Worm (Caenorhabditis elegans): ENCODE measurements around the gene osta-3.

The osta-3 gene

DNA sequence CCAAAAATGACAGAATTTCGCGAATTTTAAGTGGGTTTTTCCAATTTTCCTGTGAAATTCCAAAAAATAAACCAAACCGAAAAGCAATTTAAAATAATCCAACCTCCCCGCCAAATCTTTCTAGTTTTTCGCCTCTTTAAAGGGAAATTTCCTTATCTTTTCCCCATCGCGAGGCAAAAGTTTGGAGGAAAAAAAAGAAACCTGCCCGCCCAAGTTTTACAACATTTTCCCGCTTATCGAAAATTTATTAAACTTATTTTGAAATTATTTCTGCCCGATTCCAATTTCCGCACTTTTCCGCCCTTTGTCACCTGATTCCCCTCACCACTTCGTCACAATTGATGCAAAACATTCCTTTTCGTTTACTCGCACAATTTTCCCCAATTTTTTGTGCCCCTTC is at the start of gene osta-3:
osta-3 (plus strand) TSS at position 301 of the 400 bp plus-strand sequence.
- TF ChIP-seq nhr-77 (tag; optimal IDR thresholded peaks at IDR 0.05) (no peak), nhr-12 (tag; optimal IDR thresholded peaks at IDR 0.05) (no peak), crh-2 (tag; optimal IDR thresholded peaks at IDR 0.05) (no peak), dmd-4 (tag; optimal IDR thresholded peaks at IDR 0.05) (no peak), mab-5 (tag; optimal IDR thresholded peaks at IDR 0.05) (no peak), alr-1 (tag; optimal IDR thresholded peaks at IDR 0.05) (no peak), ceh-82 (tag; optimal IDR thresholded peaks at IDR 0.05) (no peak), ZK546.5 (tag; optimal IDR thresholded peaks at IDR 0.05) (no peak), Y55F3AM.14 (GFP tag; optimal IDR thresholded peaks at IDR 0.05) (no peak), aly-2 (tag; optimal IDR thresholded peaks at IDR 0.05) (no peak), ztf-4 (tag; optimal IDR thresholded peaks at IDR 0.05) (no peak), mdl-1 (tag; optimal IDR thresholded peaks at IDR 0.05) (no peak)

DNA sequence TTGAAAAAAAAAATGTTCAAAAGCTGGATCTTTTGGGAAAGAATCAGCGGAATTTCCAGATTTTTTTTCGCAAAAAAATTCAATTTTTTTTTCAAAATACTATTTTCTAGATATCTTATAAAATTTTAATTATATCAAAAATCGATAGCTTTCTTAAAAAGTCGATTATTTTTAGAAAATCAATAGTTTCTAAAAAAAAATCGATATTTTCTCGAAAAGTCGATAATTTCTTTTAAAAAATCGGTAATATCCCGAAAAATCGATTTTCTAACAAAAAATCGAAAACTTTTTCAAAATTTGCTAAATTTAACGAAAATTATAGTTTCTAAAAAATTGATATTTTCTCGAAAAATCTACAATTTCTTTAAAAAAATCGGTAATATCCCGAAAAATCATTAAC is 43.5 kb upstream of the osta-3 start:
- TF ChIP-seq mab-5 (tag; optimal IDR thresholded peaks at IDR 0.05) (no peak), blmp-1 (tag; optimal IDR thresholded peaks at IDR 0.05; ENCODE audit: insufficient read depth) (no peak), ztf-1 (GFP tag; conservative IDR thresholded peaks at IDR 0.05) (no peak), lin-13 (GFP tag; optimal IDR thresholded peaks at IDR 0.05) (no peak), ama-1 (optimal IDR thresholded peaks at IDR 0.05) (no peak), gmeb-1 (tag; optimal IDR thresholded peaks at IDR 0.05) (no peak), ztf-11 (tag; optimal IDR thresholded peaks at IDR 0.05) (no peak), unc-39 (tag; optimal IDR thresholded peaks at IDR 0.05) (no peak), nhr-6 (tag; optimal IDR thresholded peaks at IDR 0.05) (no peak), nhr-77 (tag; optimal IDR thresholded peaks at IDR 0.05) (no peak), lin-11 (tag; optimal IDR thresholded peaks at IDR 0.05) (no peak), mbf-1 (tag; optimal IDR thresholded peaks at IDR 0.05) (no peak), nhr-12 (tag; optimal IDR thresholded peaks at IDR 0.05) (no peak)

DNA sequence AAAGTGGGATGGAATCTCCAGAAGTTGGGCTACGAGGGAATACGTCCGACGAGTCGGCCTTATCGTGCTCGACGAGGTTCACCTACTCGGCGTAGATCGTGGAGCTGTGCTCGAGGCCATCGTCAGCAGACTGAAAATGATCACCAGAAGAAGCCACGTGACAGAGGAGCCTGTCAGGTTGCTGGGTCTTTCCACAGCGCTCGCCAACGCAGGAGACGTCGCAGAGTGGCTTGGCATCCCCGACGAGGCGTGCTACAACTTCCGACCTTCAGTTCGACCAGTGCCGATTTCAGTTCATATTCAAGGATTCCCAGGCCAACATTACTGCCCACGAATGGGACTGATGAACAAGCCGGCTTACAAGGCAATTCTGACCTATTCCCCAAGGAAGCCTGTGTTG is 41.2 kb upstream of the osta-3 start:
- TF ChIP-seq ceh-82 (tag; optimal IDR thresholded peaks at IDR 0.05) (no peak), sma-9 (GFP tag; optimal IDR thresholded peaks at IDR 0.05) (no peak), sma-9 (tag; optimal IDR thresholded peaks at IDR 0.05) (no peak), unc-39 (tag; optimal IDR thresholded peaks at IDR 0.05) (no peak)

DNA sequence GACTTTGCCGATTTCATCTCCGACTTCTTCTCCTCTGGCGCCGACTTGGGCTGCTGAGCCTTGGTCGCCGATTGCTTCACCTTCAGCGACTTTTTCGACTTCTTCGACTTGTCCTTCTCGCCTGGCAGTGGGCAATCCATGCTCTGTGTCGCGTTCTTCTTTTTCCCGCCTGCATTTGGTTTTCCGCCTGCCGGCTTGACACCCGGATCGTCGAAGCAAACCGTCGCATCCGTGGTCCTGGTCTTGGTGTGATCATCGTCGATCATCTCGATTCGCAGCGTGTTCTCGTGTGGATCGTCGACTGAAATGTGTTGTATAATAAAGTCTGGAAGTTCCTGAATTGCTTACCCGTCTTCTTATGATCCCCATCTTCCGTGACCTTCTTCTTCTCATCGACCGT is 40.2 kb upstream of the osta-3 start:
- TF ChIP-seq lin-13 (GFP tag; optimal IDR thresholded peaks at IDR 0.05) (no peak), unc-62 (GFP tag; optimal IDR thresholded peaks at IDR 0.05) (no peak), aly-2 (tag; optimal IDR thresholded peaks at IDR 0.05) (no peak), R02D3.7 (tag; optimal IDR thresholded peaks at IDR 0.05) (no peak), sma-3 (GFP tag; optimal IDR thresholded peaks at IDR 0.05) (no peak), nhr-23 (tag; optimal IDR thresholded peaks at IDR 0.05) (no peak), nhr-11 (tag; optimal IDR thresholded peaks at IDR 0.05) (no peak), sma-9 (GFP tag; optimal IDR thresholded peaks at IDR 0.05) (no peak), sma-9 (tag; optimal IDR thresholded peaks at IDR 0.05) (no peak), nhr-21 (tag; optimal IDR thresholded peaks at IDR 0.05) (no peak), egl-27 (tag; optimal IDR thresholded peaks at IDR 0.05) (no peak), dmd-4 (tag; optimal IDR thresholded peaks at IDR 0.05) (no peak), ama-1 (optimal IDR thresholded peaks at IDR 0.05) (no peak), nhr-25 (tag; optimal IDR thresholded peaks at IDR 0.05) (no peak), unc-55 (GFP tag; optimal IDR thresholded peaks at IDR 0.05) (no peak)

DNA sequence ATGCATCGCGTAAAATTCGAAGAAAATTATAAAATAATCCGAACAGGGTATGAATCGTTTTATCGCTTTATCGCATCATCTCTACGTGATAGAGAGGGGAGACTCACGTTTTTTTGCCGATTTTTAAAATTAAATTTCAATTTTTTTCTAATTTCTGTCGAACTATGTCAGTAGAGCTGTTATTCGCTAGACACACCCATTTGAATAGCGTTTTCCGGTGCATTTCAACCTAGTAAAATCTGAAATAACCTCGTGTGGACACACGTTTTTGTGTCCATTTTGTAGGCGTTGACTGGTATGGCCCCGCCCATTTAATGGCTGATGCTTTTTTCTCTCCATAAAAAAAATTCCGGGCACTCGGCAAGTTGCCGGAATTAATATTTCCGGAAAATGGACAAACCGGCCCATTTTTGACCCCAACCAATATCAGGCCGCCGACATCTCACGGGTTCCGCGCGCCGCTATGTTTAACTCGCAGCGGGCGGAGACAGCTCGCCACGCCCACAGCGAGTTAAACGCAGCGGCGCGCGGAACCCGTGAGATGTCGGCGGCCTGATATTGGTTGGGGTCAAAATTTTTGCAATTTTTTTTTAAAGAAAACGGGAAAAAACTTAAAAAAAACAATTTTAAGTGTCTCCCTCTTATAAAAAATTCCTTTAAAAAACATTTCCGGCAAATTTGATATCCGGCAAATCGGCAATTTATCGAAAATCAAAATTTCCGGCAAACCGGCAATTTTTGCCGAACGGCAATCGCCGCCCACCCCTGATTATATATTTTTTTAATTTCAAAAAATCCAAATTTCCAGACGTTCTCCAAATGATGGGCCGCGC is 39.2 kb upstream of the osta-3 start, which contains the start of gene Y54E2A.7:
Y54E2A.7 (minus strand) TSS at position 51 of the 833 bp plus-strand sequence.
- TF ChIP-seq mab-5 (tag; optimal IDR thresholded peaks at IDR 0.05): no peak

DNA sequence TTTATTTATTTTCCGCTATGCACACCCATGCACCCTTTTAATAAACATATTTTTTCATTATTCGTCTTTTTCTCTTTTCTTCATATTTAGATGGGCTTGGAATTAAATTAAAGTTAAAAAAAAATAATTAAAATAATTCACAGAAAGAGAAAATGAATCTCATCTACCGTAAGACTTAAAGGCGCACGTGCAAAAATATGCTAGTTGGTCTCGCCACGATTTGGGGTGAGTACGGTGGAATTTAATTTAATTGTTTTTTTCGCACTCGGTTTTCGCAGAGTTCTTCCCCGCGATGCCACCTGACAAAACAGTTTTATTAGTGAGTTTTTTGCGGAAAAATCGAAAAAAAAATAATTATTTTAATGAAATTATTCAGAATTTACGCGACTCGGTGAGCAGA is 34.2 kb upstream of the osta-3 start, which contains the start of gene Y54E2A.8:
Y54E2A.8 (plus strand) TSS at position 254 of the 400 bp plus-strand sequence.
- TF ChIP-seq C34F6.9 (tag; optimal IDR thresholded peaks at IDR 0.05): no peak

Measured in whole organism, L2 larva.